Fruit fly (Drosophila melanogaster) whole organism, adult: ENCODE results near the gene Gmd.
A peak's percentile ranks its signal among the peaks of the same experiment; 100 is the strongest.

Experiments
- CG11617 ChIP-seq: fragments of 200-800 bp; sonication (Bioruptor generic); optimal IDR thresholded peaks from 2 replicates; lab custom pipeline; 2017; ENCODE audit warnings: mild to moderate bottlenecking, missing biosample characterization, missing genetic modification reagents, missing genetic modification characterization
- CG12768 ChIP-seq: fragments of 200-800 bp; sonication (Bioruptor generic); optimal IDR thresholded peaks from 2 replicates; lab custom pipeline; 2017; ENCODE audit warnings: missing biosample characterization, missing genetic modification characterization, mild to moderate bottlenecking, moderate library complexity, missing genetic modification reagents
- CG14711 ChIP-seq: fragments of 200-800 bp; sonication (Bioruptor generic); optimal IDR thresholded peaks from 2 replicates; lab custom pipeline; 2018; ENCODE audit warnings: missing biosample characterization, mild to moderate bottlenecking, missing genetic modification characterization, moderate library complexity
- CG7045 ChIP-seq: fragments of 200-800 bp; sonication (Bioruptor generic); optimal IDR thresholded peaks from 2 replicates; lab custom pipeline; 2017; ENCODE audit warnings: missing biosample characterization, mild to moderate bottlenecking, missing genetic modification characterization
- Clk ChIP-seq: fragments of 200-800 bp; sonication (Bioruptor generic); optimal IDR thresholded peaks from 2 replicates; lab custom pipeline; 2017; ENCODE audit warnings: missing biosample characterization, missing genetic modification characterization
- bab1 ChIP-seq: fragments of 200-800 bp; sonication (Bioruptor generic); optimal IDR thresholded peaks from 3 replicates; lab custom pipeline; 2019; ENCODE audit warnings: missing biosample characterization, mild to moderate bottlenecking, missing genetic modification characterization, moderate library complexity
- cic ChIP-seq: fragments of 200-800 bp; sonication (Bioruptor generic); optimal IDR thresholded peaks from 2 replicates; lab custom pipeline; 2017; ENCODE audit warnings: missing biosample characterization, mild to moderate bottlenecking, missing genetic modification characterization, moderate library complexity
- cnc ChIP-seq, 2 experiments: fragments of >200 bp; optimal IDR thresholded peaks; 2 replicates each; lab custom pipeline; 2017
- kay ChIP-seq: fragments of 200-800 bp; sonication (Bioruptor generic); peaks from one replicate; lab custom pipeline; 2016; ENCODE audit warnings: missing biosample characterization, missing genetic modification characterization, borderline replicate concordance
- ovo ChIP-seq: fragments of 200-800 bp; sonication (Bioruptor generic); optimal IDR thresholded peaks from 2 replicates; lab custom pipeline; 2016; ENCODE audit warnings: missing biosample characterization, missing genetic modification characterization
- pad ChIP-seq: fragments of 200-800 bp; sonication (Bioruptor generic); optimal IDR thresholded peaks from 3 replicates; lab custom pipeline; 2017; ENCODE audit warnings: missing biosample characterization, missing genetic modification characterization, mild to moderate bottlenecking, moderate library complexity, missing genetic modification reagents

dm6 chr2L:5002711-5003402, 26.0 kb upstream of the Gmd start:
- TF ChIP-seq cnc (optimal IDR thresholded peaks at IDR 0.05; lab: Kevin White, UChicago): no peak
- peak; percentile 13 for TF ChIP-seq Clk (GFP tag; lab: Kevin White, UChicago)
- peak; percentile 82 for TF ChIP-seq CG12768 (GFP tag; lab: Kevin White, UChicago)
- TF ChIP-seq CG14711: peak; percentile 52
- peak; percentile 97 for TF ChIP-seq kay (GFP tag; lab: Kevin White, UChicago)
- TF ChIP-seq bab1: peak; percentile 10
- peak; percentile 70 for TF ChIP-seq cic
- peak; percentile 74 for TF ChIP-seq CG7045 (GFP tag; lab: Kevin White, UChicago)
- TF ChIP-seq ovo (GFP tag; lab: Kevin White, UChicago): no peak
- peak; percentile 39 for TF ChIP-seq pad (GFP tag; lab: Kevin White, UChicago)
- TF ChIP-seq CG11617: peak; percentile 54
